Fruit fly (Drosophila melanogaster): Measurements from ENCODE around the gene Lipt2.
A peak's percentile ranks its signal among the peaks of the same experiment; 100 is the strongest.

Gene Lipt2

DNA sequence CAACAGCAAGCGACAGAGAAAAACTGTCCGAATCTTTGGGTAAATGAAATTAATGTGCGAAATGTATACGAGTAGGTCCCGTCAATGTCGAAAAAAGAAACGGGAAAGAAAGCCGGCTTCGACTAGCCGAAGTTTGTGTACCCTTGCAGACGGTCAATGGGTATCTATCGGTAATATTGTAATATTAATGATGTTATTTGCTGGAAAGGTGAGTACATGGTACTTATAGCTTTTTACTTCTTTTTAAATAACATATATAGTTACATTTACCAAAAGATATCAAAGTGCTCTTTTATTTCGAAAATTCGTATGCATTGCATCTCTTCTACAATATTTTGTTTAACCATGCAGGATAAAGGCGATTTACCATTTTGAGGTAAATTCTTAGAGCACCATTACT, 38.9 kb upstream of the Lipt2 start:
- no peak for TF ChIP-seq CG32121 (GFP tag; IDR thresholded peaks at IDR 0.05)
- no peak for TF ChIP-seq CG15710 (tag; optimal IDR thresholded peaks at IDR 0.05)
- no peak for TF ChIP-seq EcR (GFP tag; optimal IDR thresholded peaks at IDR 0.05)
- no peak for TF ChIP-seq CG13204 (GFP tag; optimal IDR thresholded peaks at IDR 0.05)
- TF ChIP-seq Ets98B (GFP tag; IDR thresholded peaks at IDR 0.05): no peak
- TF ChIP-seq CG8301 (tag; optimal IDR thresholded peaks at IDR 0.05): no peak
- no peak for TF ChIP-seq CG14655 (GFP tag; optimal IDR thresholded peaks at IDR 0.05)
- TF ChIP-seq Snoo (tag; optimal IDR thresholded peaks at IDR 0.05): no peak
- TF ChIP-seq gl (tag; optimal IDR thresholded peaks at IDR 0.05): no peak
- TF ChIP-seq fd96Ca (GFP tag; IDR thresholded peaks at IDR 0.05): no peak
- no peak for TF ChIP-seq CG17806 (tag; optimal IDR thresholded peaks at IDR 0.05)
- TF ChIP-seq rn (GFP tag; IDR thresholded peaks at IDR 0.05): no peak
- no peak for TF ChIP-seq Pif1A (GFP tag; optimal IDR thresholded peaks at IDR 0.05)
- no peak for TF ChIP-seq CG4496 (GFP tag; IDR thresholded peaks at IDR 0.05)
- TF ChIP-seq D1 (tag; optimal IDR thresholded peaks at IDR 0.05): no peak
- TF ChIP-seq CG8159 (tag; optimal IDR thresholded peaks at IDR 0.05): no peak
- no peak for TF ChIP-seq CG9948 (tag; optimal IDR thresholded peaks at IDR 0.05)
- no peak for TF ChIP-seq CG12605 (GFP tag; IDR thresholded peaks at IDR 0.05)
- TF ChIP-seq CG34367 (tag; optimal IDR thresholded peaks at IDR 0.05): no peak
- TF ChIP-seq CG10348 (GFP tag; IDR thresholded peaks at IDR 0.05): no peak

DNA sequence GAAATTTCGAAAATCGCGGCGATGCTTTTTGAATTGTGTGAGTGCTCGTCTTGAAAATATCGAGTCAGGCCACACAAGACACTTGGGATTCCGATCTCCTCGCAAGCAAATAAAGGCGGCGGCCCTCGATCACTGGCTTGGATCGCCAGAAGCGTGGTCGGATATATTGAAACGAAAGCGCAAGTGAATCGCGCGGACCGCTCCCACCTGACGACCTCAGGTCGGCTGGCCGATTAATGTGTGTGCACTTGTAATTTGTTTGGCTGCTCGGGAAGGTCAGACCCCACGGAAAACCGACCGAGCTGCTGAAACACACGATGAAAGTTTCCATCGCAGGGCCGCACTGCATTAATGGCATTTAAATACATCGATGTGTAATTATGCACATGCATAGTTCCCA, 38.2 kb upstream of the Lipt2 start:
- no peak for TF ChIP-seq CG32121 (GFP tag; IDR thresholded peaks at IDR 0.05)
- TF ChIP-seq Snoo (tag; optimal IDR thresholded peaks at IDR 0.05): no peak
- TF ChIP-seq EcR (GFP tag; optimal IDR thresholded peaks at IDR 0.05): no peak
- no peak for TF ChIP-seq CG8301 (tag; optimal IDR thresholded peaks at IDR 0.05)
- no peak for TF ChIP-seq Pif1A (GFP tag; optimal IDR thresholded peaks at IDR 0.05)
- TF ChIP-seq CG10348 (GFP tag; IDR thresholded peaks at IDR 0.05): no peak

dm6 chr3R:4472694-4472975, 35.5 kb upstream of the Lipt2 start:
- TF ChIP-seq CG4496 (GFP tag; IDR thresholded peaks at IDR 0.05) (peak; percentile 44; the same call in 1 of the 3 replicates), CG12605 (GFP tag; IDR thresholded peaks at IDR 0.05) (no peak), Pif1A (GFP tag; optimal IDR thresholded peaks at IDR 0.05) (no peak), CG34367 (tag; optimal IDR thresholded peaks at IDR 0.05) (no peak), CG10348 (GFP tag; IDR thresholded peaks at IDR 0.05) (no peak)

DNA sequence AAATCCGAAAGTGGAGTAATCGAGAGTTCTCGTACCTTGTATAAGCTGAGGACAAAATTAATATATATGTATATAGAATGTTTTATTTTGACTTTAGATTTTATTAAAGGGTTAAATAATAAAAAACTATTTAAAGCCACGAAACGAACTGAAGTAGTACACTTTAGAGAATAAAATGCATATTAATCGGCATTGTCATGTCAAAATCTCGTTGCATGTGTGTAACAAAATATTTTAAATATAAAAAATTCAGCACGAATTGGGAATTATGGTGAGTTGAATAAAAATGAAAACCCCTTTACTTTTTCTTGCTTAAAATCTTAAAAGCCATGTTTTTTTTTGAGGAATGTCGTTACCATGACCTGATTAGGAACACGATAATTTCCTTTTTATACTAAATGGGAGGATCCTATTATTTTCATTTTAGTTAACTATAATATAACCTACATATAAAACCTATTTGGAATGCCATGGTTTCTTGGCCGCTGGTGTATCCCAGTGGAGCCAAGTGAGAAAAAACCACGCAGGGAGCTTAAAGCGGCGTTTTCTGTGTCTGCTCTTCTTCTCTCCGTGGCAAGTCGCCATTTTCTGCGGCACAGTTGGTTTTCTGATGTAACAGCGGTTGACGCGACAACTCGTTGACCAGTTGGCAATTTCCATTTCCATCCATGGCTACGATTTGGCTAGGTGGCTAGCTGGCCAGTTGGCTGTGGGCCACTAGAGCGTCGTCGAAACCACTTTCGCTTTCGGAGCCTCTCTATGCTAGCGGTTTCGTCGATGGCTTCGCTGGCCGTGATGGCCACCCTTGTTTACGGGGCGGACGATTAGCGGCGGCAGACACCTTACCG, 34.9 kb upstream of the Lipt2 start:
- TF ChIP-seq CG13204 (GFP tag; optimal IDR thresholded peaks at IDR 0.05): peak; percentile 26
- TF ChIP-seq CG10348 (GFP tag; IDR thresholded peaks at IDR 0.05): no peak
- TF ChIP-seq fd96Ca (GFP tag; IDR thresholded peaks at IDR 0.05): 0 out of 3 replicates have a peak, but pooled peaks have one; percentile 19

dm6 chr3R:4471047-4471751, 34.1 kb upstream of the Lipt2 start:
- TF ChIP-seq gl (tag; optimal IDR thresholded peaks at IDR 0.05) (peak; percentile 38), CG13204 (GFP tag; optimal IDR thresholded peaks at IDR 0.05) (peak; percentile 49), Pif1B (GFP tag; optimal IDR thresholded peaks at IDR 0.05) (peak; percentile 16), Ets98B (GFP tag; IDR thresholded peaks at IDR 0.05) (peak; percentile 16; the same call in 1 of the 2 replicates), EcR (GFP tag; optimal IDR thresholded peaks at IDR 0.05) (peak; percentile 59), fd96Ca (GFP tag; IDR thresholded peaks at IDR 0.05) (peak; percentile 41; the same call in 1 of the 3 replicates), CG4496 (GFP tag; IDR thresholded peaks at IDR 0.05) (no peak; the same call in 2 of the 3 replicates), CG17806 (tag; optimal IDR thresholded peaks at IDR 0.05) (no peak)

- TF ChIP-seq D1 (tag; optimal IDR thresholded peaks at IDR 0.05) (no peak), CG14655 (GFP tag; optimal IDR thresholded peaks at IDR 0.05) (no peak), CG10348 (GFP tag; IDR thresholded peaks at IDR 0.05) (no peak), gl (tag; optimal IDR thresholded peaks at IDR 0.05) (no peak), CG15710 (tag; optimal IDR thresholded peaks at IDR 0.05) (no peak), CG8301 (tag; optimal IDR thresholded peaks at IDR 0.05) (no peak), EcR (GFP tag; optimal IDR thresholded peaks at IDR 0.05) (no peak), CG4496 (GFP tag; IDR thresholded peaks at IDR 0.05) (no peak), CG17806 (tag; optimal IDR thresholded peaks at IDR 0.05) (no peak), fd96Ca (GFP tag; IDR thresholded peaks at IDR 0.05) (no peak), Ets98B (GFP tag; IDR thresholded peaks at IDR 0.05) (no peak), Snoo (tag; optimal IDR thresholded peaks at IDR 0.05) (no peak), CG32121 (GFP tag; IDR thresholded peaks at IDR 0.05) (no peak), Pif1A (GFP tag; optimal IDR thresholded peaks at IDR 0.05) (no peak), CG12605 (GFP tag; IDR thresholded peaks at IDR 0.05) (no peak)
Observed at dm6 chr3R:4470695-4471046, 33.5 kb upstream of the Lipt2 start.

DNA sequence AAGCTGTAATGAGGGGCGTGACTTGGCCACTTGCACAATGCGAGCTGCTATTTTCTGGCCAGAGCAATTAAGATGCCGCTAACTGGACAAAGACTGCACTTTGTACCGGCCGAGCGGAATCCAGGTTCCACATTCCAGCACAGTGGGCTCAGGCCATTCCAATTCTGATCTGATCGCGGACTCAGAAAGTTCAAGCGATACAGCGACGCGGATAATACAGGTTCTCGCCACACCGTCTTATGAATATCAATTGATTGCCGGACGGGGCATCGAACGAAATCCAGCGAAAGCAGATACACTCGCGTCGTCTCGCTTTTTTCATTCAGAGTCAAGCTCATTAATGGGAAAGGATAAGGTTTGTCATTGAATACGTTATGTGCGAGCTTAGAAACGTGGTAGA, 31.8 kb upstream of the Lipt2 start:
- TF ChIP-seq CG17806 (tag; optimal IDR thresholded peaks at IDR 0.05): no peak
- TF ChIP-seq CG14655 (GFP tag; optimal IDR thresholded peaks at IDR 0.05): no peak
- TF ChIP-seq D1 (tag; optimal IDR thresholded peaks at IDR 0.05): no peak
- TF ChIP-seq EcR (GFP tag; optimal IDR thresholded peaks at IDR 0.05): peak; percentile 72
- peak; percentile 30 for TF ChIP-seq Snoo (tag; optimal IDR thresholded peaks at IDR 0.05)
- TF ChIP-seq CG15710 (tag; optimal IDR thresholded peaks at IDR 0.05): peak; percentile 7
- TF ChIP-seq fd96Ca (GFP tag; IDR thresholded peaks at IDR 0.05): no peak
- TF ChIP-seq CG8159 (tag; optimal IDR thresholded peaks at IDR 0.05): peak; percentile 2
- TF ChIP-seq gl (tag; optimal IDR thresholded peaks at IDR 0.05): peak; percentile 40
- TF ChIP-seq CG4496 (GFP tag; IDR thresholded peaks at IDR 0.05): 0 out of 3 replicates have a peak, but pooled peaks have one; percentile 22
- TF ChIP-seq CG12605 (GFP tag; IDR thresholded peaks at IDR 0.05): no peak
- TF ChIP-seq CG13204 (GFP tag; optimal IDR thresholded peaks at IDR 0.05): peak; percentile 68
- no peak for TF ChIP-seq CG34367 (tag; optimal IDR thresholded peaks at IDR 0.05)
